Fruit fly (Drosophila melanogaster): ENCODE measurements around the gene CG12420.

Gene CG12420

dm6 chr3R:10226132-10227023 lies 3.9 kb downstream of the CG12420 start:
- TF ChIP-seq ttk (optimal IDR thresholded peaks at IDR 0.05), result no peak
- no peak for TF ChIP-seq insv (optimal IDR thresholded peaks at IDR 0.05)

- TF ChIP-seq insv (optimal IDR thresholded peaks at IDR 0.05) (no peak), ttk (optimal IDR thresholded peaks at IDR 0.05) (no peak), Sin3A (optimal IDR thresholded peaks at IDR 0.05) (no peak), h (optimal IDR thresholded peaks at IDR 0.05) (no peak), Myc (optimal IDR thresholded peaks at IDR 0.05) (no peak), psq (optimal IDR thresholded peaks at IDR 0.05) (no peak)
These were observed 5.5 kb downstream of the CG12420 start for dm6 chr3R:10227990-10228389.

dm6 chr3R:10251218-10251617 lies 28.7 kb downstream of the CG12420 start, which contains the start of gene CG3999:
Gene CG3999 (plus strand): TSS chr3R:10251518.
- TF ChIP-seq ttk (optimal IDR thresholded peaks at IDR 0.05) (no peak), Sin3A (optimal IDR thresholded peaks at IDR 0.05) (no peak), Myc (optimal IDR thresholded peaks at IDR 0.05) (no peak), psq (optimal IDR thresholded peaks at IDR 0.05) (no peak), insv (optimal IDR thresholded peaks at IDR 0.05) (no peak), h (optimal IDR thresholded peaks at IDR 0.05) (no peak)

- no peak for TF ChIP-seq Sin3A (optimal IDR thresholded peaks at IDR 0.05)
- TF ChIP-seq Myc (optimal IDR thresholded peaks at IDR 0.05), result no peak
- TF ChIP-seq ttk (optimal IDR thresholded peaks at IDR 0.05), result no peak
- no peak for TF ChIP-seq psq (optimal IDR thresholded peaks at IDR 0.05)
- TF ChIP-seq insv (optimal IDR thresholded peaks at IDR 0.05), result no peak
- TF ChIP-seq h (optimal IDR thresholded peaks at IDR 0.05), result no peak
These were observed 29.3 kb downstream of the CG12420 start for dm6 chr3R:10251846-10252245.

dm6 chr3R:10261800-10262199 lies 39.3 kb downstream of the CG12420 start, which contains the start of the genes Sirt6 and pont:
Gene Sirt6 (minus strand): TSS chr3R:10261849.
Gene pont (plus strand): TSS chr3R:10262123.
- no peak for TF ChIP-seq ttk (optimal IDR thresholded peaks at IDR 0.05)
- no peak for TF ChIP-seq Myc (optimal IDR thresholded peaks at IDR 0.05)
- TF ChIP-seq h (optimal IDR thresholded peaks at IDR 0.05), result no peak

dm6 chr3R:10263972-10264536 lies 41.6 kb downstream of the CG12420 start, which contains the start of gene Nuak:
Gene Nuak (plus strand): TSS chr3R:10264306.
- TF ChIP-seq ttk (optimal IDR thresholded peaks at IDR 0.05), result no peak
- TF ChIP-seq h (optimal IDR thresholded peaks at IDR 0.05), result no peak
- no peak for TF ChIP-seq psq (optimal IDR thresholded peaks at IDR 0.05)
- no peak for TF ChIP-seq Myc (optimal IDR thresholded peaks at IDR 0.05)
- no peak for TF ChIP-seq Sin3A (optimal IDR thresholded peaks at IDR 0.05)
- no peak for TF ChIP-seq insv (optimal IDR thresholded peaks at IDR 0.05)

- TF ChIP-seq insv (optimal IDR thresholded peaks at IDR 0.05), result no peak
- no peak for TF ChIP-seq ttk (optimal IDR thresholded peaks at IDR 0.05)
- no peak for TF ChIP-seq psq (optimal IDR thresholded peaks at IDR 0.05)
- TF ChIP-seq Myc (optimal IDR thresholded peaks at IDR 0.05), result no peak
- no peak for TF ChIP-seq Sin3A (optimal IDR thresholded peaks at IDR 0.05)
- TF ChIP-seq h (optimal IDR thresholded peaks at IDR 0.05), result no peak
These were observed 42.3 kb downstream of the CG12420 start for dm6 chr3R:10264601-10265421.

- no peak for TF ChIP-seq ttk (optimal IDR thresholded peaks at IDR 0.05)
- TF ChIP-seq psq (optimal IDR thresholded peaks at IDR 0.05), result no peak
- no peak for TF ChIP-seq Myc (optimal IDR thresholded peaks at IDR 0.05)
- no peak for TF ChIP-seq insv (optimal IDR thresholded peaks at IDR 0.05)
- no peak for TF ChIP-seq Sin3A (optimal IDR thresholded peaks at IDR 0.05)
- no peak for TF ChIP-seq h (optimal IDR thresholded peaks at IDR 0.05)
These were observed 43.1 kb downstream of the CG12420 start for dm6 chr3R:10265552-10266137.

dm6 chr3R:10266624-10267492 lies 44.4 kb downstream of the CG12420 start:
- TF ChIP-seq psq (optimal IDR thresholded peaks at IDR 0.05) (no peak), insv (optimal IDR thresholded peaks at IDR 0.05) (no peak), Sin3A (optimal IDR thresholded peaks at IDR 0.05) (no peak), ttk (optimal IDR thresholded peaks at IDR 0.05) (no peak), Myc (optimal IDR thresholded peaks at IDR 0.05) (no peak), h (optimal IDR thresholded peaks at IDR 0.05) (no peak)

dm6 chr3R:10268101-10268864 lies 45.8 kb downstream of the CG12420 start:
- no peak for TF ChIP-seq psq (optimal IDR thresholded peaks at IDR 0.05)
